Fruit fly (Drosophila melanogaster) whole organism, embryonic: ENCODE results near the gene Bro.

Experiments
- Abd-B ChIP-seq: fragments of 200-800 bp; sonication (Bioruptor generic); optimal IDR thresholded peaks from 2 replicates; lab custom pipeline; 2018; ENCODE audit warnings: missing biosample characterization, mild to moderate bottlenecking, missing genetic modification characterization, moderate library complexity
- Bgb ChIP-seq: fragments of 200-800 bp; sonication (Bioruptor generic); IDR thresholded peaks from 2 replicates; pipeline ENCODE4 v1.3.6; 2022; ENCODE audit warnings: missing biosample characterization, missing genetic modification characterization; ENCODE audit not compliant: partially characterized antibody
- CG10267 ChIP-seq: fragments of 200-800 bp; sonication (Bioruptor generic); optimal IDR thresholded peaks from 2 replicates; lab custom pipeline; 2018; ENCODE audit warnings: missing biosample characterization, mild to moderate bottlenecking, missing genetic modification characterization, moderate library complexity
- CG13287 ChIP-seq: fragments of 200-800 bp; sonication (Bioruptor generic); IDR thresholded peaks from 2 replicates; pipeline ENCODE4 v1.3.6; 2022; ENCODE audit warnings: missing biosample characterization, missing genetic modification characterization; ENCODE audit not compliant: partially characterized antibody
- CG2120 ChIP-seq: fragments of 200-800 bp; sonication (Bioruptor generic); optimal IDR thresholded peaks from 3 replicates; lab custom pipeline; 2016; ENCODE audit warnings: missing biosample characterization, missing genetic modification characterization
- CG30020 ChIP-seq: fragments of 200-800 bp; optimal IDR thresholded peaks from 2 replicates; lab custom pipeline; 2019; ENCODE audit warnings: missing biosample characterization, mild to moderate bottlenecking, missing genetic modification characterization, moderate library complexity
- CG30403 ChIP-seq: fragments of 200-800 bp; sonication (Bioruptor generic); optimal IDR thresholded peaks from 3 replicates; lab custom pipeline; 2016; ENCODE audit warnings: missing biosample characterization, missing genetic modification characterization
- CG34422 ChIP-seq: fragments of 200-800 bp; sonication (Bioruptor generic); IDR thresholded peaks from 3 replicates; pipeline ENCODE4 v1.3.6; 2022; ENCODE audit warnings: missing biosample characterization, missing genetic modification characterization
- CG3726 ChIP-seq: fragments of 200-800 bp; sonication (Bioruptor generic); IDR thresholded peaks from 3 replicates; pipeline ENCODE4, ENCODE4 v1.3.6; 2022; ENCODE audit warnings: missing biosample characterization, missing genetic modification characterization
- CG4424 ChIP-seq: fragments of 200-800 bp; sonication (Bioruptor generic); optimal IDR thresholded peaks from 3 replicates; lab custom pipeline; 2016; ENCODE audit warnings: missing biosample characterization, missing genetic modification characterization
- CG4707 ChIP-seq: fragments of 200-800 bp; sonication (Bioruptor generic); optimal IDR thresholded peaks from 2 replicates; lab custom pipeline; 2018; ENCODE audit warnings: missing biosample characterization, mild to moderate bottlenecking, missing genetic modification characterization, moderate library complexity
- CG6683 ChIP-seq: fragments of 200-800 bp; sonication (Bioruptor generic); optimal IDR thresholded peaks from 2 replicates; lab custom pipeline; 2017; ENCODE audit warnings: missing biosample characterization, mild to moderate bottlenecking, missing genetic modification characterization, missing genetic modification reagents
- CG8359 ChIP-seq: fragments of 200-800 bp; sonication (Bioruptor generic); optimal IDR thresholded peaks from 2 replicates; lab custom pipeline; 2017; ENCODE audit warnings: missing biosample characterization, mild to moderate bottlenecking, missing genetic modification characterization, borderline replicate concordance
- CG8478 ChIP-seq: fragments of >200 bp; optimal IDR thresholded peaks from 2 replicates; lab custom pipeline; 2018
- CG9797 ChIP-seq: fragments of 200-800 bp; sonication (Bioruptor generic); optimal IDR thresholded peaks from 3 replicates; lab custom pipeline; 2018; ENCODE audit warnings: missing biosample characterization, mild to moderate bottlenecking, missing genetic modification characterization
- D ChIP-seq, 2 experiments: fragments of 200-800 bp in 1 of 2; fragments of >200 bp in 1 of 2; sonication (Bioruptor generic) in 1 of 2; optimal IDR thresholded peaks; 2 replicates in 1 of 2; 3 replicates in 1 of 2; lab custom pipeline; 2017; ENCODE audit warnings: mild to moderate bottlenecking in 1 of 2, missing biosample characterization in 1 of 2, missing genetic modification characterization in 1 of 2, missing genetic modification reagents in 1 of 2
- Deaf1 ChIP-seq: fragments of 200-800 bp; optimal IDR thresholded peaks from 3 replicates; lab custom pipeline; 2019; ENCODE audit warnings: missing biosample characterization, mild to moderate bottlenecking, missing genetic modification characterization, moderate library complexity
- Dfd ChIP-seq, 2 experiments: fragments of >200 bp; optimal IDR thresholded peaks; 2 replicates each; lab custom pipeline; 2017; ENCODE audit warnings: missing biosample characterization in 2 of 2, missing genetic modification characterization in 2 of 2
- Dip3 ChIP-seq: fragments of 200-800 bp; sonication (Bioruptor generic); optimal IDR thresholded peaks from 3 replicates; lab custom pipeline; 2016; ENCODE audit warnings: missing biosample characterization, missing genetic modification characterization
- H2.0 ChIP-seq: fragments of 200-800 bp; sonication (Bioruptor generic); IDR thresholded peaks from 2 replicates; pipeline ENCODE4 v1.3.6; 2022; ENCODE audit warnings: missing biosample characterization, missing genetic modification characterization
- Hmr ChIP-seq: fragments of 200-800 bp; sonication (Bioruptor generic); optimal IDR thresholded peaks from 3 replicates; lab custom pipeline; 2017; ENCODE audit warnings: mild to moderate bottlenecking, missing biosample characterization, missing genetic modification reagents, missing genetic modification characterization
- Jarid2 ChIP-seq: fragments of 200-800 bp; sonication (Bioruptor generic); optimal IDR thresholded peaks from 3 replicates; lab custom pipeline; 2017; ENCODE audit warnings: mild to moderate bottlenecking, missing biosample characterization, missing genetic modification reagents, missing genetic modification characterization
- MBD-R2 ChIP-seq: fragments of 200-800 bp; sonication (Bioruptor generic); IDR thresholded peaks from 2 replicates; pipeline ENCODE4 v1.3.6; 2022; ENCODE audit warnings: missing biosample characterization, missing genetic modification characterization
- Med ChIP-seq: fragments of 200-800 bp; sonication (Bioruptor generic); peaks from one replicate; lab custom pipeline; 2016; ENCODE audit warnings: missing biosample characterization, missing genetic modification characterization, mild to moderate bottlenecking, inconsistent platforms, moderate library complexity
- Nf-YB ChIP-seq: fragments of 200-800 bp; sonication (Bioruptor generic); optimal IDR thresholded peaks from 3 replicates; lab custom pipeline; 2019; ENCODE audit warnings: missing biosample characterization, mild to moderate bottlenecking, missing genetic modification characterization, moderate library complexity
- Nf-YC ChIP-seq: fragments of 200-800 bp; optimal IDR thresholded peaks from 3 replicates; lab custom pipeline; 2019; ENCODE audit warnings: missing biosample characterization, mild to moderate bottlenecking, missing genetic modification characterization, moderate library complexity
- Opbp ChIP-seq: fragments of 200-800 bp; sonication (Bioruptor generic); IDR thresholded peaks from 3 replicates; pipeline ENCODE4 v1.3.6; 2022; ENCODE audit warnings: missing biosample characterization, missing genetic modification characterization; ENCODE audit not compliant: partially characterized antibody
- Optix ChIP-seq: fragments of 200-800 bp; sonication (Bioruptor generic); IDR thresholded peaks from 3 replicates; pipeline ENCODE4 v1.3.6; 2022; ENCODE audit warnings: missing biosample characterization, missing genetic modification characterization
- Pdp1 ChIP-seq, 2 experiments: fragments of 200-800 bp; sonication (Bioruptor generic); optimal IDR thresholded peaks; 3 replicates each; lab custom pipeline; 2016; ENCODE audit warnings: missing biosample characterization in 2 of 2, missing genetic modification characterization in 2 of 2, mild to moderate bottlenecking in 1 of 2, moderate library complexity in 1 of 2
- Ssrp ChIP-seq: fragments of 200-800 bp; sonication (Bioruptor generic); optimal IDR thresholded peaks from 2 replicates; lab custom pipeline; 2018; ENCODE audit warnings: missing biosample characterization, mild to moderate bottlenecking, missing genetic modification characterization, moderate library complexity
- YL-1 ChIP-seq: fragments of 200-800 bp; sonication (Bioruptor generic); optimal IDR thresholded peaks from 3 replicates; lab custom pipeline; 2017; ENCODE audit warnings: missing biosample characterization, mild to moderate bottlenecking, missing genetic modification characterization
- abd-A ChIP-seq: fragments of 200-800 bp; sonication (Bioruptor generic); optimal IDR thresholded peaks from 3 replicates; lab custom pipeline; 2019; ENCODE audit warnings: missing biosample characterization, mild to moderate bottlenecking, missing genetic modification characterization, moderate library complexity
- amos ChIP-seq: fragments of 200-800 bp; sonication (Bioruptor generic); IDR thresholded peaks from 2 replicates; pipeline ENCODE4 v1.3.6; 2022; ENCODE audit warnings: missing biosample characterization, missing genetic modification characterization; ENCODE audit not compliant: partially characterized antibody
- cas ChIP-seq: fragments of 200-800 bp; sonication (Bioruptor generic); IDR thresholded peaks from 2 replicates; pipeline ENCODE4 v1.3.6; 2022; ENCODE audit warnings: missing biosample characterization, missing genetic modification characterization
- cato ChIP-seq: fragments of 200-800 bp; sonication (Bioruptor generic); optimal IDR thresholded peaks from 2 replicates; lab custom pipeline; 2016; ENCODE audit warnings: missing biosample characterization, missing genetic modification characterization, borderline replicate concordance
- crc ChIP-seq: fragments of 200-800 bp; sonication (Bioruptor generic); optimal IDR thresholded peaks from 2 replicates; lab custom pipeline; 2016; ENCODE audit warnings: missing biosample characterization, missing genetic modification characterization
- hth ChIP-seq: fragments of >200 bp; optimal IDR thresholded peaks from 2 replicates; lab custom pipeline; 2017; ENCODE audit warnings: inconsistent platforms
- onecut ChIP-seq: fragments of 200-800 bp; sonication (Bioruptor generic); IDR thresholded peaks from 2 replicates; pipeline ENCODE4 v1.3.6; 2022; ENCODE audit warnings: missing biosample characterization, missing genetic modification characterization
- org-1 ChIP-seq: fragments of 200-800 bp; sonication (Bioruptor generic); optimal IDR thresholded peaks from 2 replicates; lab custom pipeline; 2017; ENCODE audit warnings: missing biosample characterization, missing genetic modification characterization
- pros ChIP-seq: fragments of 200-800 bp; sonication (Bioruptor generic); optimal IDR thresholded peaks from 3 replicates; lab custom pipeline; 2019; ENCODE audit warnings: missing biosample characterization, mild to moderate bottlenecking, missing genetic modification characterization, moderate library complexity
- pzg ChIP-seq: fragments of 200-800 bp; sonication (Bioruptor generic); optimal IDR thresholded peaks from 3 replicates; lab custom pipeline; 2018; ENCODE audit warnings: missing biosample characterization, mild to moderate bottlenecking, missing genetic modification characterization, moderate library complexity
- so ChIP-seq: fragments of 200-800 bp; sonication (Bioruptor generic); IDR thresholded peaks from 3 replicates; pipeline ENCODE4 v1.3.6; 2022; ENCODE audit warnings: missing biosample characterization, missing genetic modification characterization
- sr ChIP-seq: fragments of 200-800 bp; sonication (Bioruptor generic); IDR thresholded peaks from 3 replicates; pipeline ENCODE4 v1.3.6; 2022; ENCODE audit warnings: missing biosample characterization, missing genetic modification characterization
- toy ChIP-seq: fragments of 200-800 bp; sonication (Bioruptor generic); IDR thresholded peaks from 2 replicates; pipeline ENCODE4 v1.3.6; 2022; ENCODE audit warnings: missing biosample characterization, missing genetic modification characterization
- tx ChIP-seq: fragments of 200-800 bp; sonication (Bioruptor generic); optimal IDR thresholded peaks from 2 replicates; lab custom pipeline; 2016; ENCODE audit warnings: missing biosample characterization, missing genetic modification characterization

Gene Bro

DNA sequence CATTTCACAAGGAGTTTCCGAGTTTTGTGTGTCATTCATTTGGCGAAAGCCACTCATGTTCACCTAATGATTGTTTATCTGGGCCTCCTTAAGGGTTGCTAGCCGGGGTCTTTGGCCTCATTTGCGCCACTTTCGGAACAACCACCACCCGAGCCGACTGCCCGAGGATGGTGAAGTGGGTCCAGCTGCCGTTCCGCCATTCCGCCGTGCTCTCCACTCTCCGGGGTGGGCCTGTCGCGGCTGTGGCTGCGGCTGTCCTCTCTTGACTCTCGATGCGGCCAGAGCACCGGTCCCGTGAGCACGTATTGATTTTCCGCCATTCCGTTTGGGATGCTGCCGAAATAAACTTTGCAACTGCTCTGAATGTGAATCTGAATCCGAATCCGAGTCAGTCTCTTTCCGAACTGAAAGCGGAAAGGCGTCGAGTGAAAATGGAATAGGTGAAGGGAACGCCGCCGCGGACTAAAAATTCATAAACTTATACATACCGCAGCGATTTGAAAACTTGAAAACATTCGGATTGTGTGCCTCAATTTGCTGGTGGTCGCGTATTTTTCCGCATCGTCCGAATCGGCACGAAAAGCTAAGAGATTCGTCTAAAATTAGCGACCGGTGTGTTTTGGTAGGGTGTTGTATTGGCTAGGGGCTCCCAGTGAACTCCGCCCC, 1.2 kb downstream of the Bro start, which contains the start of gene CG13920 (continued):
- TF ChIP-seq Hmr (GFP tag; lab: Kevin White, UChicago) (no peak), crc (GFP tag; lab: Kevin White, UChicago) (no peak), pzg (peak; percentile 3), CG34422 (GFP tag; lab: Robert Waterston, UW) (no peak), Nf-YC (tag; lab: Kevin White, UChicago) (peak; percentile 3), pros (GFP tag; lab: Kevin White, UChicago) (peak; percentile 94), Dfd (GFP tag; optimal IDR thresholded peaks at IDR 0.05; lab: Kevin White, UChicago) (no peak), MBD-R2 (GFP tag; lab: Robert Waterston, UW) (peak; percentile 42), Bgb (no peak; the same call in 1 of the 2 replicates), abd-A (tag; lab: Kevin White, UChicago) (no peak), CG4424 (GFP tag; lab: Kevin White, UChicago) (no peak), CG8359 (no peak)

DNA sequence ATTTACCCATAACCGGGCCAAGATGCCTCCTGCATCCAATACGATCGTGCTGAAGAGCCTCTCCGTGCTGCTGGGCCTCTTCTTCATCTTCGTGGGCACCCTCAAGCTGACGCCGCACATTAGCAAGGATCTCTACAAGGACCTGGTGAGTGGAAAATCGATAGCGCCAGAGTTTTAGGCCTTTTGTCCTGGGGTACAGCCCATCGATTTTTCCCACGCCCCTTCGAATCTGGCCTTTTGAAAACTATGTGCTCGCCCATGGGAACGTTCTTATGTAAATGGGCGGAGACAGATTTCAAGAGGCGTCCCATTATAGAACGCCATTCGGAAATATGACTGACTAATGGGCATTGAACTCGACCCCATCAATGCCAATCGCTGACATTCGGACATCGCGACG, 1.7 kb downstream of the Bro start:
- TF ChIP-seq Deaf1 (tag; lab: Kevin White, UChicago) (no peak), MBD-R2 (GFP tag; lab: Robert Waterston, UW) (peak; percentile 10; the same call in 1 of the 2 replicates), onecut (GFP tag; lab: Robert Waterston, UW) (peak; percentile 95), so (GFP tag; lab: Robert Waterston, UW) (0 out of 3 replicates have a peak, but pooled peaks have one; percentile 30), cato (GFP tag; lab: Kevin White, UChicago) (no peak), CG3726 (GFP tag; lab: Robert Waterston, UW) (no peak), Pdp1 (GFP tag; optimal IDR thresholded peaks at IDR 0.05; lab: Kevin White, UChicago) (peak in 1 of 2 experiments; percentile 47), Med (peak; percentile 39), Bgb (0 out of 2 replicates have a peak, but pooled peaks have one; percentile 27)

DNA sequence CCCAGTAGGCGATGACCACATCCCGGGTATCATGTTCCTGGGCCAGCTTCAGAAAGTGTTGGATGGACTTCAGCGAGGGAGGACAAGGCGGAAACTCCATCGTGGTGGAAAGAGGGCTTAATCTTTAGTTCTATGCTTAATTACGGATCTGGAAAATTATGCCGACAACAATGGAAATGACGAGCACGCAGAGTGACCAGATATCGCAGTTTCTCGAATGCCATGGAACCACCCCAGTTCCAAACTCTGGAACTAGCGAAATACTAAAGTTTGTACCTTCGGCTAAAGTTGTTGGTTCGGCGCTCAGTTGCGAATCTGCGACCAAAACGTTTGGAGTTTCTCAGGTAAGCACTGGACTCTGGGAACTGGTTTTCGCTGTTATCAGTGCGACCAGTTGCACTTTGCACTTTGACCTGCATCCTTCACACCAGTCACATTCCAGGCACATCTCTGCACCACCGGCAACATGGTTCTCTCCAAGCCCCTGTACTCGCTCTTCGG, 5.1 kb downstream of the Bro start, which contains the start of the genes CG7970 and Vta1:
Gene CG7970 (plus strand): TSS at position 51 of the 501 bp plus-strand sequence.
Gene Vta1 (minus strand): TSS at position 201 of the 501 bp plus-strand sequence.
- TF ChIP-seq D (optimal IDR thresholded peaks at IDR 0.05; lab: Kevin White, UChicago): peak; percentile 5
- TF ChIP-seq D (GFP tag; optimal IDR thresholded peaks at IDR 0.05; lab: Kevin White, UChicago): no peak
- TF ChIP-seq H2.0: no peak
- peak; percentile 43; the same call in 1 of the 2 replicates for TF ChIP-seq CG13287
- TF ChIP-seq sr (GFP tag; lab: Robert Waterston, UW): no peak
- TF ChIP-seq Deaf1 (tag; lab: Kevin White, UChicago): peak; percentile 74
- TF ChIP-seq Dip3: no peak
- TF ChIP-seq org-1: no peak
- TF ChIP-seq cas (GFP tag; lab: Robert Waterston, UW): no peak
- TF ChIP-seq CG8478: no peak
- peak; percentile 30; the same call in 1 of the 2 replicates for TF ChIP-seq amos (GFP tag; lab: Robert Waterston, UW)
- no peak for TF ChIP-seq CG6683
- TF ChIP-seq Opbp (GFP tag; lab: Robert Waterston, UW): 0 out of 3 replicates have a peak, but pooled peaks have one; percentile 44
- TF ChIP-seq CG4707 (GFP tag; lab: Kevin White, UChicago): no peak
- TF ChIP-seq Ssrp (tag; lab: Kevin White, UChicago): no peak
- no peak for TF ChIP-seq Abd-B (GFP tag; lab: Kevin White, UChicago)
- TF ChIP-seq tx (GFP tag; lab: Kevin White, UChicago): no peak
- no peak for TF ChIP-seq hth (lab: Kevin White, UChicago)
- peak; percentile 12 for TF ChIP-seq CG10267 (tag; lab: Kevin White, UChicago)
- TF ChIP-seq CG30020 (tag; lab: Kevin White, UChicago): no peak
- TF ChIP-seq Optix (GFP tag; lab: Robert Waterston, UW): no peak
- TF ChIP-seq CG2120 (GFP tag; lab: Kevin White, UChicago): no peak
- no peak for TF ChIP-seq toy (GFP tag; lab: Robert Waterston, UW)
- TF ChIP-seq YL-1 (GFP tag; lab: Kevin White, UChicago): peak; percentile 68
- no peak for TF ChIP-seq Jarid2 (GFP tag; lab: Kevin White, UChicago)
- TF ChIP-seq CG30403 (GFP tag; lab: Kevin White, UChicago): no peak
- peak; percentile 80 for TF ChIP-seq CG9797
- TF ChIP-seq Nf-YB (GFP tag; lab: Kevin White, UChicago): no peak
